Fruit fly (Drosophila melanogaster) whole organism, embryonic: Measurements from ENCODE around the gene TTLL4B.

Experiments used
- Asciz ChIP-seq: fragments of 200-800 bp; sonication (Bioruptor generic); optimal IDR thresholded peaks from 2 replicates; lab custom pipeline; 2017; ENCODE audit warnings: missing biosample characterization, mild to moderate bottlenecking, missing genetic modification characterization, missing genetic modification reagents
- B-H1 ChIP-seq: fragments of 200-800 bp; sonication (Bioruptor generic); IDR thresholded peaks from 3 replicates; pipeline ENCODE4 v1.3.6; 2022; ENCODE audit warnings: missing biosample characterization, missing genetic modification characterization
- BEAF-32 ChIP-seq: fragments of 200-800 bp; sonication (Bioruptor generic); optimal IDR thresholded peaks from 3 replicates; lab custom pipeline; 2017; ENCODE audit warnings: missing biosample characterization, missing genetic modification characterization, mild to moderate bottlenecking, moderate library complexity, missing genetic modification reagents
- CG10565 ChIP-seq: fragments of 200-800 bp; sonication (Bioruptor generic); optimal IDR thresholded peaks from 3 replicates; lab custom pipeline; 2016; ENCODE audit warnings: missing biosample characterization, mild to moderate bottlenecking, missing genetic modification characterization
- CG10979 ChIP-seq: fragments of 200-800 bp; sonication (Bioruptor generic); optimal IDR thresholded peaks from 2 replicates; lab custom pipeline; 2018; ENCODE audit warnings: missing biosample characterization, mild to moderate bottlenecking, missing genetic modification characterization, moderate library complexity
- CG11504 ChIP-seq: fragments of 200-800 bp; sonication (Bioruptor generic); optimal IDR thresholded peaks from 3 replicates; lab custom pipeline; 2019; ENCODE audit warnings: missing biosample characterization, mild to moderate bottlenecking, missing genetic modification characterization, moderate library complexity
- CG13424 ChIP-seq: fragments of 200-800 bp; sonication (Bioruptor generic); optimal IDR thresholded peaks from 2 replicates; lab custom pipeline; 2019; ENCODE audit warnings: missing biosample characterization, mild to moderate bottlenecking, missing genetic modification characterization, moderate library complexity
- CG13624 ChIP-seq: fragments of 200-800 bp; sonication (Bioruptor generic); optimal IDR thresholded peaks from 2 replicates; lab custom pipeline; 2016; ENCODE audit warnings: missing biosample characterization, missing genetic modification characterization
- CG14965 ChIP-seq: fragments of 200-800 bp; sonication (Bioruptor generic); optimal IDR thresholded peaks from 2 replicates; lab custom pipeline; 2016; ENCODE audit warnings: missing biosample characterization, missing genetic modification characterization, borderline replicate concordance
- CG15479 ChIP-seq: fragments of 200-800 bp; sonication (Bioruptor generic); optimal IDR thresholded peaks from 3 replicates; lab custom pipeline; 2019; ENCODE audit warnings: missing biosample characterization, mild to moderate bottlenecking, missing genetic modification characterization, moderate library complexity
- CG1647 ChIP-seq: fragments of 200-800 bp; sonication (Bioruptor generic); optimal IDR thresholded peaks from 3 replicates; lab custom pipeline; 2016; ENCODE audit warnings: missing biosample characterization, missing genetic modification characterization
- CG1832 ChIP-seq: fragments of 200-800 bp; sonication (Bioruptor generic); optimal IDR thresholded peaks from 2 replicates; lab custom pipeline; 2017; ENCODE audit warnings: missing biosample characterization, mild to moderate bottlenecking, missing genetic modification characterization, inconsistent platforms
- CG4707 ChIP-seq: fragments of 200-800 bp; sonication (Bioruptor generic); optimal IDR thresholded peaks from 2 replicates; lab custom pipeline; 2018; ENCODE audit warnings: missing biosample characterization, mild to moderate bottlenecking, missing genetic modification characterization, moderate library complexity
- CG6272 ChIP-seq: fragments of 200-800 bp; sonication (Bioruptor generic); IDR thresholded peaks from 2 replicates; pipeline ENCODE4 v1.3.6; 2022; ENCODE audit warnings: missing biosample characterization, missing genetic modification characterization
- CG7357 ChIP-seq: fragments of 200-800 bp; sonication (Bioruptor generic); IDR thresholded peaks from 3 replicates; pipeline ENCODE4 v1.3.6; 2022; ENCODE audit warnings: missing biosample characterization, missing genetic modification characterization
- CG9609 ChIP-seq: fragments of 200-800 bp; sonication (Bioruptor generic); optimal IDR thresholded peaks from 3 replicates; lab custom pipeline; 2016; ENCODE audit warnings: missing biosample characterization, missing genetic modification characterization
- CG9817 ChIP-seq: fragments of 200-800 bp; sonication (Bioruptor generic); optimal IDR thresholded peaks from 2 replicates; lab custom pipeline; 2018; ENCODE audit warnings: missing biosample characterization, mild to moderate bottlenecking, missing genetic modification characterization, moderate library complexity
- Chrac-16 ChIP-seq: fragments of 200-800 bp; sonication (Bioruptor generic); optimal IDR thresholded peaks from 3 replicates; lab custom pipeline; 2016; ENCODE audit warnings: missing biosample characterization, missing genetic modification characterization
- CkIIα-i1 ChIP-seq: fragments of 200-800 bp; sonication (Bioruptor generic); IDR thresholded peaks from 2 replicates; pipeline ENCODE4 v1.3.6; 2022; ENCODE audit warnings: missing biosample characterization, missing genetic modification characterization
- Dad ChIP-seq: fragments of 200-800 bp; sonication (Bioruptor generic); optimal IDR thresholded peaks from 3 replicates; lab custom pipeline; 2016; ENCODE audit warnings: missing biosample characterization, missing genetic modification characterization
- Doc3 ChIP-seq: fragments of 200-800 bp; sonication (Bioruptor generic); IDR thresholded peaks from 3 replicates; pipeline ENCODE4 v1.3.6; 2022; ENCODE audit warnings: missing biosample characterization, missing genetic modification characterization; ENCODE audit not compliant: partially characterized antibody
- Dp ChIP-seq: fragments of 200-800 bp; sonication (Bioruptor generic); optimal IDR thresholded peaks from 2 replicates; lab custom pipeline; 2018; ENCODE audit warnings: missing biosample characterization, mild to moderate bottlenecking, missing genetic modification characterization, moderate library complexity
- H15 ChIP-seq: fragments of 200-800 bp; sonication (Bioruptor generic); IDR thresholded peaks from 3 replicates; pipeline ENCODE4 v1.3.6; 2022; ENCODE audit warnings: missing biosample characterization, missing genetic modification characterization
- HmgD ChIP-seq: fragments of 200-800 bp; sonication (Bioruptor generic); optimal IDR thresholded peaks from 3 replicates; lab custom pipeline; 2016; ENCODE audit warnings: missing biosample characterization, missing genetic modification characterization
- HmgZ ChIP-seq: fragments of 200-800 bp; sonication (Bioruptor generic); optimal IDR thresholded peaks from 2 replicates; lab custom pipeline; 2018; ENCODE audit warnings: missing biosample characterization, mild to moderate bottlenecking, missing genetic modification characterization
- Hr51 ChIP-seq, 2 experiments: fragments of 200-800 bp; sonication (Bioruptor generic); optimal IDR thresholded peaks; 2 replicates in 1 of 2; 3 replicates in 1 of 2; lab custom pipeline; 2016 to 2018; ENCODE audit warnings: missing biosample characterization in 2 of 2, missing genetic modification characterization in 2 of 2, mild to moderate bottlenecking in 1 of 2, moderate library complexity in 1 of 2
- Lpt ChIP-seq: fragments of >200 bp; optimal IDR thresholded peaks from 2 replicates; lab custom pipeline; 2018; ENCODE audit warnings: missing biosample characterization, missing genetic modification characterization
- Oaz ChIP-seq: fragments of 200-800 bp; sonication (Bioruptor generic); IDR thresholded peaks from 2 replicates; pipeline ENCODE4 v1.3.6; 2022; ENCODE audit warnings: missing biosample characterization, missing genetic modification characterization
- Ssrp ChIP-seq: fragments of 200-800 bp; sonication (Bioruptor generic); optimal IDR thresholded peaks from 2 replicates; lab custom pipeline; 2018; ENCODE audit warnings: missing biosample characterization, mild to moderate bottlenecking, missing genetic modification characterization, moderate library complexity
- ato ChIP-seq: fragments of 200-800 bp; sonication (Bioruptor generic); IDR thresholded peaks from 2 replicates; pipeline ENCODE4 v1.3.6; 2022; ENCODE audit warnings: missing biosample characterization, missing genetic modification characterization; ENCODE audit not compliant: partially characterized antibody
- chinmo ChIP-seq: fragments of 200-800 bp; sonication (Bioruptor generic); IDR thresholded peaks from 4 replicates; pipeline ENCODE4 v1.3.6; 2022; ENCODE audit warnings: missing biosample characterization, missing genetic modification characterization; ENCODE audit not compliant: partially characterized antibody
- chn ChIP-seq: fragments of 200-800 bp; sonication (Bioruptor generic); optimal IDR thresholded peaks from 2 replicates; lab custom pipeline; 2016; ENCODE audit warnings: missing biosample characterization, missing genetic modification characterization
- crol ChIP-seq: fragments of 200-800 bp; sonication (Bioruptor generic); IDR thresholded peaks from 2 replicates; pipeline ENCODE4 v1.3.6; 2022; ENCODE audit warnings: missing biosample characterization, missing genetic modification characterization
- dmrt11E ChIP-seq: fragments of 200-800 bp; sonication (Bioruptor generic); optimal IDR thresholded peaks from 3 replicates; lab custom pipeline; 2018; ENCODE audit warnings: missing biosample characterization, mild to moderate bottlenecking, missing genetic modification characterization, moderate library complexity
- en ChIP-seq: fragments of 200-800 bp; sonication (Bioruptor generic); optimal IDR thresholded peaks from 2 replicates; lab custom pipeline; 2016; ENCODE audit warnings: missing biosample characterization, missing genetic modification characterization
- fd3F ChIP-seq: fragments of 200-800 bp; sonication (Bioruptor generic); optimal IDR thresholded peaks from 2 replicates; lab custom pipeline; 2018; ENCODE audit warnings: missing biosample characterization, mild to moderate bottlenecking, missing genetic modification characterization, moderate library complexity
- knrl ChIP-seq: fragments of 200-800 bp; sonication (Bioruptor generic); IDR thresholded peaks from 3 replicates; pipeline ENCODE4 v1.3.6; 2022; ENCODE audit warnings: missing biosample characterization, missing genetic modification characterization; ENCODE audit not compliant: partially characterized antibody
- odd ChIP-seq: fragments of 200-800 bp; sonication (Bioruptor generic); optimal IDR thresholded peaks from 2 replicates; lab custom pipeline; 2017; ENCODE audit warnings: missing biosample characterization, mild to moderate bottlenecking, missing genetic modification characterization
- onecut ChIP-seq: fragments of 200-800 bp; sonication (Bioruptor generic); IDR thresholded peaks from 2 replicates; pipeline ENCODE4 v1.3.6; 2022; ENCODE audit warnings: missing biosample characterization, missing genetic modification characterization
- p53 ChIP-seq: fragments of 200-800 bp; sonication (Bioruptor generic); optimal IDR thresholded peaks from 2 replicates; lab custom pipeline; 2016; ENCODE audit warnings: missing biosample characterization, missing genetic modification characterization
- pho ChIP-seq: fragments of 200-800 bp; sonication (Bioruptor generic); optimal IDR thresholded peaks from 2 replicates; lab custom pipeline; 2016; ENCODE audit warnings: missing biosample characterization, missing genetic modification characterization
- rib ChIP-seq: fragments of 200-800 bp; sonication (Bioruptor generic); IDR thresholded peaks from 2 replicates; pipeline ENCODE4 v1.3.6; 2022; ENCODE audit warnings: missing biosample characterization, missing genetic modification characterization
- row ChIP-seq: fragments of 200-800 bp; sonication (Bioruptor generic); IDR thresholded peaks from 3 replicates; pipeline ENCODE4 v1.3.6; 2022; ENCODE audit warnings: missing biosample characterization, missing genetic modification characterization
- scrt ChIP-seq: fragments of 200-800 bp; sonication (Bioruptor generic); optimal IDR thresholded peaks from 2 replicates; lab custom pipeline; 2018; ENCODE audit warnings: missing biosample characterization, mild to moderate bottlenecking, missing genetic modification characterization, moderate library complexity
- sim ChIP-seq: fragments of 200-800 bp; sonication (Bioruptor generic); IDR thresholded peaks from 2 replicates; pipeline ENCODE4 v1.3.6; 2022; ENCODE audit warnings: missing biosample characterization, missing genetic modification characterization
- tin ChIP-seq: fragments of 200-800 bp; sonication (Bioruptor generic); optimal IDR thresholded peaks from 3 replicates; lab custom pipeline; 2016; ENCODE audit warnings: missing biosample characterization, missing genetic modification characterization
- z ChIP-seq: fragments of 200-800 bp; sonication (Bioruptor generic); IDR thresholded peaks from 3 replicates; pipeline ENCODE4 v1.3.6; 2022; ENCODE audit warnings: missing biosample characterization, missing genetic modification characterization
- zen ChIP-seq: fragments of 200-800 bp; sonication (Bioruptor generic); optimal IDR thresholded peaks from 3 replicates; lab custom pipeline; 2018; ENCODE audit warnings: missing biosample characterization, mild to moderate bottlenecking, missing genetic modification characterization, moderate library complexity
- zfh2 ChIP-seq: fragments of 200-800 bp; sonication (Bioruptor generic); optimal IDR thresholded peaks from 2 replicates; lab custom pipeline; 2016; ENCODE audit warnings: missing biosample characterization, missing genetic modification characterization

The TTLL4B gene

DNA sequence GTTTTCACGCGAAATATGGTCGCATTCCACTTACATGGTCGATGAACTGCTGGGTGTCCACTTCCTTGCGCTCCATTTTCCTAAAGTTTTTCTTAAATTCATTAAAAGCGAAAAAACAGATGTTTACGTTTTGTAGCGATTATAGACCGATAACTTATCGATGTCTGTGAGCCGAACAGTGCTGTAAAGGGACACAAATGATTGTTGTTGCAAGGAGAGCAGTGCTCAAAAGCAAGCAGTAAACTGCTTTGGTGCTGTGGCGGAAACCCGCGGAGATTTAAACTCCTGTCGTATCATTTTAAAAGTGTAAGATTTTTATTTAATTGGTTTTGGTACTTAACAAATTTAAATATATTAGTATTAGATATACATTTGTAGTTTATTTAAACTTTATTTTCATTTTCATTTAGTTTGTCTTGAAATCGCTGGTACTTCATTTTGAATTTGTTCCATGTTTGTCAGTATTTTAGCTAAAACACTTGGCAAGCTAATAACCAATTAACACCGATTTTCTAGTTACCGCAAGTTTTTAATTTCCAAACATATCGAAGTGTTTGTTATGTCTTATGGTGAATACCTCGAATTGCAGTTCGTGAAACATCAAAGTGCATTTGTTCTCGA lies 49.1 kb upstream of the TTLL4B start, which contains the start of gene CG3407 (continued):
- TF ChIP-seq CG13424 (tag; lab: Kevin White, UChicago), result no peak
- peak; percentile 58 for TF ChIP-seq ato (GFP tag; lab: Robert Waterston, UW)
- TF ChIP-seq CG14965 (GFP tag; lab: Kevin White, UChicago), result no peak
- TF ChIP-seq Doc3 (GFP tag; lab: Robert Waterston, UW), result peak; percentile 37; the same call in 1 of the 3 replicates
- TF ChIP-seq Hr51 (GFP tag; optimal IDR thresholded peaks at IDR 0.05; lab: Kevin White, UChicago), result peak in 1 of 2 experiments; percentile 43
- TF ChIP-seq Ssrp (tag; lab: Kevin White, UChicago), result no peak
- no peak for TF ChIP-seq CG7357 (GFP tag; lab: Robert Waterston, UW)
- TF ChIP-seq BEAF-32 (GFP tag; lab: Kevin White, UChicago), result peak; percentile 66
- TF ChIP-seq Chrac-16 (GFP tag; lab: Kevin White, UChicago), result peak; percentile 55
- TF ChIP-seq CG11504 (tag; lab: Kevin White, UChicago), result no peak
- TF ChIP-seq chinmo (GFP tag; lab: Robert Waterston, UW), result peak; percentile 68; the same call in 1 of the 4 replicates
- no peak for TF ChIP-seq z (GFP tag; lab: Robert Waterston, UW)
- TF ChIP-seq crol (GFP tag; lab: Robert Waterston, UW), result no peak
- peak; percentile 49 for TF ChIP-seq CG9609 (GFP tag; lab: Kevin White, UChicago)
- no peak for TF ChIP-seq Dad (GFP tag; lab: Kevin White, UChicago)
- no peak for TF ChIP-seq CG10565 (GFP tag; lab: Kevin White, UChicago)
- TF ChIP-seq chn (GFP tag; lab: Kevin White, UChicago), result peak; percentile 57
- peak; percentile 47 for TF ChIP-seq CG13624
- TF ChIP-seq CG4707 (GFP tag; lab: Kevin White, UChicago), result no peak
- no peak for TF ChIP-seq sim (GFP tag; lab: Robert Waterston, UW)
- TF ChIP-seq Oaz, result no peak
- TF ChIP-seq CG6272 (GFP tag; lab: Robert Waterston, UW), result peak; percentile 7; the same call in 1 of the 2 replicates
- TF ChIP-seq CG1832 (GFP tag; lab: Kevin White, UChicago), result no peak
- TF ChIP-seq B-H1 (GFP tag; lab: Robert Waterston, UW), result no peak
- TF ChIP-seq H15, result 0 out of 3 replicates have a peak, but pooled peaks have one; percentile 19
- peak; percentile 30 for TF ChIP-seq CG1647 (GFP tag; lab: Kevin White, UChicago)
- TF ChIP-seq CG15479 (GFP tag; lab: Kevin White, UChicago), result no peak
- peak; percentile 37 for TF ChIP-seq zen (tag; lab: Kevin White, UChicago)
- no peak for TF ChIP-seq CG10979 (tag; lab: Kevin White, UChicago)
- peak; percentile 9 for TF ChIP-seq dmrt11E (tag; lab: Kevin White, UChicago)
- peak; percentile 53 for TF ChIP-seq CG9817 (tag; lab: Kevin White, UChicago)
- no peak for TF ChIP-seq Lpt (GFP tag; lab: Kevin White, UChicago)
- peak; percentile 23 for TF ChIP-seq tin
- TF ChIP-seq rib, result no peak
- no peak for TF ChIP-seq scrt (GFP tag; lab: Kevin White, UChicago)
- no peak for TF ChIP-seq fd3F (GFP tag; lab: Kevin White, UChicago)
- TF ChIP-seq zfh2 (GFP tag; lab: Kevin White, UChicago), result peak; percentile 74
- peak; percentile 7 for TF ChIP-seq p53
- TF ChIP-seq odd, result no peak
- peak; percentile 91 for TF ChIP-seq HmgD (GFP tag; lab: Kevin White, UChicago)
- TF ChIP-seq Dp (GFP tag; lab: Kevin White, UChicago), result peak; percentile 99
- peak; percentile 60 for TF ChIP-seq pho (GFP tag; lab: Kevin White, UChicago)
- peak; percentile 39; the same call in 1 of the 3 replicates for TF ChIP-seq row (GFP tag; lab: Robert Waterston, UW)
- TF ChIP-seq knrl (GFP tag; lab: Robert Waterston, UW), result peak; percentile 72
- no peak for TF ChIP-seq Asciz
- TF ChIP-seq CkIIα-i1 (GFP tag; lab: Robert Waterston, UW), result no peak
- peak; percentile 81 for TF ChIP-seq HmgZ (tag; lab: Kevin White, UChicago)
- no peak for TF ChIP-seq en
- TF ChIP-seq onecut (GFP tag; lab: Robert Waterston, UW), result peak; percentile 54
